Worm (Caenorhabditis elegans): Measurements from ENCODE around the gene dlat-1.

- TF ChIP-seq ceh-82 (tag; optimal IDR thresholded peaks at IDR 0.05) = no peak
- no peak for TF ChIP-seq snpc-4 (tag; optimal IDR thresholded peaks at IDR 0.05)
These were observed 44.0 kb upstream of the dlat-1 start for ce11 chrV:14491097-14491496.
